Fruit fly (Drosophila melanogaster) whole organism, prepupa: Measurements from ENCODE around the gene Vta1.

Experiments used
- CG10631 ChIP-seq: fragments of 200-800 bp; sonication (Bioruptor generic); optimal IDR thresholded peaks from 2 replicates; lab custom pipeline; 2016; ENCODE audit warnings: missing biosample characterization, missing genetic modification characterization
- CG10669 ChIP-seq: fragments of 200-800 bp; sonication (Bioruptor generic); optimal IDR thresholded peaks from 3 replicates; lab custom pipeline; 2018; ENCODE audit warnings: missing biosample characterization, mild to moderate bottlenecking, missing genetic modification characterization, moderate library complexity
- CG11294 ChIP-seq: fragments of 200-800 bp; sonication (Bioruptor generic); IDR thresholded peaks from 2 replicates; pipeline ENCODE4 v1.3.6; 2022; ENCODE audit warnings: missing biosample characterization, missing genetic modification characterization
- CG11902 ChIP-seq: fragments of 200-800 bp; sonication (Bioruptor generic); optimal IDR thresholded peaks from 3 replicates; lab custom pipeline; 2016; ENCODE audit warnings: missing biosample characterization, missing genetic modification characterization
- CG15336 ChIP-seq: fragments of 200-800 bp; sonication (Bioruptor generic); IDR thresholded peaks from 2 replicates; pipeline ENCODE4 v1.3.6; 2022; ENCODE audit warnings: missing biosample characterization, missing genetic modification characterization
- CG1621 ChIP-seq: fragments of 200-800 bp; sonication (Bioruptor generic); optimal IDR thresholded peaks from 3 replicates; lab custom pipeline; 2018; ENCODE audit warnings: missing biosample characterization, mild to moderate bottlenecking, missing genetic modification characterization
- CG3032 ChIP-seq: fragments of 200-800 bp; optimal IDR thresholded peaks from 2 replicates; lab custom pipeline; 2019; ENCODE audit warnings: missing biosample characterization, mild to moderate bottlenecking, missing genetic modification characterization, moderate library complexity
- CG31627 ChIP-seq: fragments of 200-800 bp; sonication (Bioruptor generic); optimal IDR thresholded peaks from 3 replicates; lab custom pipeline; 2016; ENCODE audit warnings: missing biosample characterization, missing genetic modification characterization
- CG32006 ChIP-seq: fragments of 200-800 bp; sonication (Bioruptor generic); optimal IDR thresholded peaks from 3 replicates; lab custom pipeline; 2017; ENCODE audit warnings: missing biosample characterization, mild to moderate bottlenecking, missing genetic modification characterization
- CG34406 ChIP-seq: fragments of 200-800 bp; sonication (Bioruptor generic); optimal IDR thresholded peaks from 3 replicates; lab custom pipeline; 2016; ENCODE audit warnings: missing biosample characterization, missing genetic modification characterization
- CG3919 ChIP-seq: fragments of 200-800 bp; sonication (Bioruptor generic); optimal IDR thresholded peaks from 3 replicates; lab custom pipeline; 2016; ENCODE audit warnings: missing biosample characterization, missing genetic modification characterization
- CG6163 ChIP-seq: fragments of 200-800 bp; sonication (Bioruptor generic); IDR thresholded peaks from 3 replicates; pipeline ENCODE4 v1.3.6; 2022; ENCODE audit warnings: missing biosample characterization, missing genetic modification characterization
- CG6808 ChIP-seq: fragments of 200-800 bp; sonication (Bioruptor generic); optimal IDR thresholded peaks from 3 replicates; lab custom pipeline; 2017; ENCODE audit warnings: missing biosample characterization, missing genetic modification characterization, mild to moderate bottlenecking, moderate library complexity, missing genetic modification reagents
- CG7368 ChIP-seq: fragments of 200-800 bp; sonication (Bioruptor generic); optimal IDR thresholded peaks from 3 replicates; lab custom pipeline; 2016; ENCODE audit warnings: missing biosample characterization, missing genetic modification characterization
- CG8119 ChIP-seq: fragments of 200-800 bp; sonication (Bioruptor generic); IDR thresholded peaks from 3 replicates; pipeline ENCODE4 v1.3.6; 2022; ENCODE audit warnings: missing biosample characterization, missing genetic modification characterization
- CG8319 ChIP-seq: fragments of 200-800 bp; sonication (Bioruptor generic); optimal IDR thresholded peaks from 3 replicates; lab custom pipeline; 2016; ENCODE audit warnings: missing biosample characterization, missing genetic modification characterization
- CG8632 ChIP-seq: fragments of 200-800 bp; sonication (Bioruptor generic); optimal IDR thresholded peaks from 3 replicates; lab custom pipeline; 2016; ENCODE audit warnings: missing biosample characterization, missing genetic modification characterization
- CG9139 ChIP-seq: fragments of 200-800 bp; sonication (Bioruptor generic); optimal IDR thresholded peaks from 3 replicates; lab custom pipeline; 2017; ENCODE audit warnings: missing biosample characterization, mild to moderate bottlenecking, missing genetic modification characterization
- Eip75B ChIP-seq: fragments of 200-800 bp; sonication (Bioruptor generic); optimal IDR thresholded peaks from 3 replicates; lab custom pipeline; 2016; ENCODE audit warnings: missing biosample characterization, missing genetic modification characterization
- Eip78C ChIP-seq: fragments of 200-800 bp; sonication (Bioruptor generic); peaks from one replicate; lab custom pipeline; 2016; ENCODE audit warnings: missing biosample characterization, missing genetic modification characterization
- Ets21C ChIP-seq: fragments of 200-800 bp; sonication (Bioruptor generic); optimal IDR thresholded peaks from 3 replicates; lab custom pipeline; 2016; ENCODE audit warnings: missing biosample characterization, missing genetic modification characterization
- Ets96B ChIP-seq: fragments of 200-800 bp; optimal IDR thresholded peaks from 2 replicates; lab custom pipeline; 2019; ENCODE audit warnings: missing biosample characterization, mild to moderate bottlenecking, missing genetic modification characterization, moderate library complexity
- Gug ChIP-seq: fragments of 200-800 bp; sonication (Bioruptor generic); IDR thresholded peaks from 2 replicates; pipeline ENCODE4 v1.3.6; 2022; ENCODE audit warnings: missing biosample characterization, missing genetic modification characterization
- Hr38 ChIP-seq: sonication (Bioruptor generic); optimal IDR thresholded peaks from 2 replicates; lab custom pipeline; 2016; ENCODE audit warnings: missing biosample characterization, missing genetic modification characterization
- Hr4 ChIP-seq: fragments of 200-800 bp; sonication (Bioruptor generic); optimal IDR thresholded peaks from 3 replicates; lab custom pipeline; 2016; ENCODE audit warnings: missing biosample characterization, missing genetic modification characterization
- Met ChIP-seq: fragments of 200-800 bp; sonication (Bioruptor generic); optimal IDR thresholded peaks from 3 replicates; lab custom pipeline; 2016; ENCODE audit warnings: missing biosample characterization, missing genetic modification characterization
- OdsH ChIP-seq: fragments of 200-800 bp; sonication (Bioruptor generic); optimal IDR thresholded peaks from 3 replicates; lab custom pipeline; 2016; ENCODE audit warnings: missing biosample characterization, missing genetic modification characterization
- Sox102F ChIP-seq: fragments of 200-800 bp; sonication (Bioruptor generic); optimal IDR thresholded peaks from 2 replicates; lab custom pipeline; 2016; ENCODE audit warnings: missing biosample characterization, mild to moderate bottlenecking, missing genetic modification characterization
- Sox14 ChIP-seq: fragments of 200-800 bp; sonication (Bioruptor generic); optimal IDR thresholded peaks from 3 replicates; lab custom pipeline; 2016; ENCODE audit warnings: missing biosample characterization, missing genetic modification characterization
- Sox15 ChIP-seq: fragments of 200-800 bp; sonication (Bioruptor generic); optimal IDR thresholded peaks from 3 replicates; lab custom pipeline; 2016; ENCODE audit warnings: missing biosample characterization, missing genetic modification characterization
- achi ChIP-seq: fragments of 200-800 bp; sonication (Bioruptor generic); optimal IDR thresholded peaks from 3 replicates; lab custom pipeline; 2016; ENCODE audit warnings: missing biosample characterization, missing genetic modification characterization
- acj6 ChIP-seq: fragments of 200-800 bp; sonication (Bioruptor generic); optimal IDR thresholded peaks from 3 replicates; lab custom pipeline; 2016; ENCODE audit warnings: missing biosample characterization, missing genetic modification characterization
- dsx ChIP-seq: fragments of 200-800 bp; optimal IDR thresholded peaks from 3 replicates; lab custom pipeline; 2019; ENCODE audit warnings: missing biosample characterization, mild to moderate bottlenecking, missing genetic modification characterization, moderate library complexity; ENCODE audit not compliant: poor library complexity, severe bottlenecking
- eg ChIP-seq: fragments of 200-800 bp; sonication (Bioruptor generic); IDR thresholded peaks from 3 replicates; pipeline ENCODE4 v1.3.6; 2022; ENCODE audit warnings: missing biosample characterization, missing genetic modification characterization
- fd59A ChIP-seq: fragments of 200-800 bp; sonication (Bioruptor generic); optimal IDR thresholded peaks from 2 replicates; lab custom pipeline; 2017; ENCODE audit warnings: missing biosample characterization, mild to moderate bottlenecking, missing genetic modification characterization, missing genetic modification reagents
- fd85E ChIP-seq: fragments of 200-800 bp; sonication (Bioruptor generic); optimal IDR thresholded peaks from 3 replicates; lab custom pipeline; 2016; ENCODE audit warnings: missing biosample characterization, missing genetic modification characterization
- fkh ChIP-seq: fragments of 200-800 bp; sonication (Bioruptor generic); optimal IDR thresholded peaks from 3 replicates; lab custom pipeline; 2017; ENCODE audit warnings: missing biosample characterization, mild to moderate bottlenecking, missing genetic modification characterization, moderate library complexity
- lz ChIP-seq: fragments of 200-800 bp; sonication (Bioruptor generic); optimal IDR thresholded peaks from 3 replicates; lab custom pipeline; 2016; ENCODE audit warnings: missing biosample characterization, missing genetic modification characterization
- net ChIP-seq: fragments of 200-800 bp; sonication (Bioruptor generic); optimal IDR thresholded peaks from 3 replicates; lab custom pipeline; 2016; ENCODE audit warnings: missing biosample characterization, missing genetic modification characterization
- ss ChIP-seq, 2 experiments: fragments of 200-800 bp; sonication (Bioruptor generic); optimal IDR thresholded peaks; 2 replicates in 1 of 2; 3 replicates in 1 of 2; lab custom pipeline; 2017 to 2018; ENCODE audit warnings: mild to moderate bottlenecking in 2 of 2, missing biosample characterization in 2 of 2, missing genetic modification characterization in 2 of 2, moderate library complexity in 1 of 2
- svp ChIP-seq: fragments of 200-800 bp; sonication (Bioruptor generic); peaks from one replicate; lab custom pipeline; 2016; ENCODE audit warnings: missing biosample characterization, missing genetic modification characterization
- topi ChIP-seq: fragments of 200-800 bp; sonication (Bioruptor generic); optimal IDR thresholded peaks from 3 replicates; lab custom pipeline; 2016; ENCODE audit warnings: missing biosample characterization, missing genetic modification characterization
- vri ChIP-seq: fragments of 200-800 bp; sonication (Bioruptor generic); optimal IDR thresholded peaks from 3 replicates; lab custom pipeline; 2016; ENCODE audit warnings: missing biosample characterization, mild to moderate bottlenecking, missing genetic modification characterization

Gene Vta1

dm6 chr3L:1618116-1618727 lies 34.5 kb downstream of the Vta1 start, which contains the start of the genes CG13926, ABCB7 and CG33230 (continued):
- TF ChIP-seq Eip75B (GFP tag; lab: Kevin White, UChicago) (peak; percentile 45), ss (GFP tag; optimal IDR thresholded peaks at IDR 0.05; lab: Kevin White, UChicago) (peak in 1 of 2 experiments; percentile 36)

dm6 chr3L:1615701-1616100 lies 37.0 kb downstream of the Vta1 start, which contains the start of gene CG12105:
Gene CG12105 (minus strand): TSS chr3L:1615801.
- no peak for TF ChIP-seq OdsH (GFP tag; lab: Kevin White, UChicago)
- TF ChIP-seq achi (GFP tag; lab: Kevin White, UChicago) = no peak
- TF ChIP-seq CG7368 = no peak
- TF ChIP-seq Gug (GFP tag; lab: Robert Waterston, UW) = no peak
- TF ChIP-seq CG10669 (GFP tag; lab: Kevin White, UChicago) = no peak
- TF ChIP-seq, all 60 proteins: peak for 0

dm6 chr3L:1614465-1615084 lies 38.1 kb downstream of the Vta1 start:
- TF ChIP-seq svp = peak; percentile 57
- no peak for TF ChIP-seq ss (GFP tag; optimal IDR thresholded peaks at IDR 0.05; lab: Kevin White, UChicago)
- no peak for TF ChIP-seq Ets96B (tag; lab: Kevin White, UChicago)
- TF ChIP-seq CG3919 = no peak
- no peak for TF ChIP-seq Sox102F
- TF ChIP-seq CG3032 (tag; lab: Kevin White, UChicago) = no peak

dm6 chr3L:1609611-1610010 lies 43.1 kb downstream of the Vta1 start:
- TF ChIP-seq CG1621 (no peak), CG6163 (GFP tag; lab: Robert Waterston, UW) (no peak), fd85E (GFP tag; lab: Kevin White, UChicago) (no peak), CG15336 (GFP tag; lab: Robert Waterston, UW) (peak; percentile 46; the same call in 1 of the 2 replicates), eg (GFP tag; lab: Robert Waterston, UW) (peak; percentile 43; the same call in 2 of the 3 replicates), CG31627 (GFP tag; lab: Kevin White, UChicago) (no peak), Eip75B (GFP tag; lab: Kevin White, UChicago) (no peak), fd59A (GFP tag; lab: Kevin White, UChicago) (no peak), CG8632 (GFP tag; lab: Kevin White, UChicago) (no peak), Hr4 (GFP tag; lab: Kevin White, UChicago) (peak; percentile 42), dsx (peak; percentile 38), CG7368 (no peak), Eip78C (GFP tag; lab: Kevin White, UChicago) (peak; percentile 77), Ets21C (GFP tag; lab: Kevin White, UChicago) (no peak), CG3919 (peak; percentile 6), vri (GFP tag; lab: Kevin White, UChicago) (no peak), Gug (GFP tag; lab: Robert Waterston, UW) (peak; percentile 19; the same call in 1 of the 2 replicates), CG11902 (GFP tag; lab: Kevin White, UChicago) (no peak), CG8319 (GFP tag; lab: Kevin White, UChicago) (no peak), CG11294 (no peak; the same call in 1 of the 2 replicates), topi (GFP tag; lab: Kevin White, UChicago) (no peak), CG10669 (GFP tag; lab: Kevin White, UChicago) (no peak), Hr38 (GFP tag; lab: Kevin White, UChicago) (no peak), Sox14 (GFP tag; lab: Kevin White, UChicago) (peak; percentile 9), Sox102F (no peak), Sox15 (no peak), acj6 (GFP tag; lab: Kevin White, UChicago) (peak; percentile 11), Met (GFP tag; lab: Kevin White, UChicago) (no peak), ss (GFP tag; optimal IDR thresholded peaks at IDR 0.05; lab: Kevin White, UChicago) (no peak), svp (peak; percentile 52), CG9139 (GFP tag; lab: Kevin White, UChicago) (no peak), CG32006 (GFP tag; lab: Kevin White, UChicago) (peak; percentile 38), CG8119 (GFP tag; lab: Robert Waterston, UW) (peak; percentile 28; the same call in 1 of the 3 replicates), fkh (no peak), lz (no peak), net (GFP tag; lab: Kevin White, UChicago) (peak; percentile 21), achi (GFP tag; lab: Kevin White, UChicago) (peak; percentile 20), CG6808 (GFP tag; lab: Kevin White, UChicago) (no peak), Ets96B (tag; lab: Kevin White, UChicago) (no peak), CG10631 (GFP tag; lab: Kevin White, UChicago) (peak; percentile 19), CG34406 (GFP tag; lab: Kevin White, UChicago) (no peak)
